Fruit fly (Drosophila melanogaster): ENCODE results near the gene CG3699.

dm6 chrX:935049-935900 is 12.0 kb downstream of the CG3699 start, which contains the start of gene TRAM:
- no peak for TF ChIP-seq ttk (optimal IDR thresholded peaks at IDR 0.05)
- TF ChIP-seq psq (optimal IDR thresholded peaks at IDR 0.05): no peak
- no peak for TF ChIP-seq Myc (optimal IDR thresholded peaks at IDR 0.05)
- no peak for TF ChIP-seq h (optimal IDR thresholded peaks at IDR 0.05)

All from Kc167 (cell line).